Worm (Caenorhabditis elegans) whole organism, mixed stage, embryonic: ENCODE measurements around the gene srlf-32.

Source experiments
- ceh-83 ChIP-seq: fragments of 200-800 bp; sonication (Bioruptor generic); optimal IDR thresholded peaks from 2 replicates; lab custom pipeline; 2018; ENCODE audit warnings: mild to moderate bottlenecking, missing genetic modification characterization, missing compliant biosample characterization
- lin-13 ChIP-seq: fragments of 150-350 bp; optimal IDR thresholded peaks from 2 replicates; lab custom pipeline; 2014; ENCODE audit warnings: missing biosample characterization, missing genetic modification characterization
- lsy-2 ChIP-seq: fragments of 150-350 bp; optimal IDR thresholded peaks from 2 replicates; lab custom pipeline; 2014; ENCODE audit warnings: missing biosample characterization, missing genetic modification characterization
- nhr-12 ChIP-seq: fragments of 150-350 bp; optimal IDR thresholded peaks from 2 replicates; lab custom pipeline; 2014; ENCODE audit warnings: missing biosample characterization, missing genetic modification characterization
- nhr-237 ChIP-seq: fragments of 150-350 bp; optimal IDR thresholded peaks from 2 replicates; lab custom pipeline; 2014; ENCODE audit warnings: missing biosample characterization, missing genetic modification characterization
- pha-4 ChIP-seq: fragments of 150-350 bp; optimal IDR thresholded peaks from 2 replicates; lab custom pipeline; 2018; ENCODE audit warnings: missing biosample characterization, missing genetic modification reagents, missing genetic modification characterization
- unc-120 ChIP-seq: sonication (generic microtip); optimal IDR thresholded peaks from 2 replicates; lab custom pipeline; 2017; ENCODE audit warnings: missing genetic modification characterization, missing compliant biosample characterization; ENCODE audit not compliant: poor library complexity, severe bottlenecking
- zip-8 ChIP-seq: fragments of 150-350 bp; optimal IDR thresholded peaks from 2 replicates; lab custom pipeline; 2014; ENCODE audit warnings: missing biosample characterization, missing genetic modification characterization

- TF ChIP-seq nhr-237 (tag; lab: Kevin White, UChicago) (no peak), nhr-12 (tag; lab: Kevin White, UChicago) (no peak), zip-8 (no peak), ceh-83 (no peak), lin-13 (tag; lab: Kevin White, UChicago) (no peak), pha-4 (tag; lab: Kevin White, UChicago) (no peak), unc-120 (tag; lab: Kevin White, UChicago) (no peak), lsy-2 (no peak)
Observed at ce11 chrIV:11913295-11913940, 12.4 kb upstream of the srlf-32 start.
